Worm (Caenorhabditis elegans): Measurements from ENCODE around the gene mltn-1.

Gene mltn-1

ce11 chrII:13098175-13098574 lies 46.9 kb downstream of the mltn-1 start, which contains the start of gene col-86:
col-86 (minus strand) TSS chrII:13098275.
- TF ChIP-seq klf-2 (GFP tag; conservative IDR thresholded peaks at IDR 0.05) (no peak), ztf-23 (GFP tag; IDR thresholded peaks at IDR 0.05) (no peak), cog-1 (tag; optimal IDR thresholded peaks at IDR 0.05) (no peak), T22C8.4 (GFP tag; IDR thresholded peaks at IDR 0.05) (no peak), ref-1 (GFP tag; conservative IDR thresholded peaks at IDR 0.05) (no peak), tab-1 (GFP tag; IDR thresholded peaks at IDR 0.05) (no peak), flt-1 (GFP tag; IDR thresholded peaks at IDR 0.05) (no peak), ztf-29 (GFP tag; IDR thresholded peaks at IDR 0.05) (no peak), med-1 (GFP tag; optimal IDR thresholded peaks at IDR 0.05; ENCODE audit: insufficient read depth) (no peak)

ce11 chrII:13096345-13096744 lies 48.7 kb downstream of the mltn-1 start:
- TF ChIP-seq tab-1 (GFP tag; IDR thresholded peaks at IDR 0.05) (no peak), med-1 (GFP tag; optimal IDR thresholded peaks at IDR 0.05; ENCODE audit: insufficient read depth) (no peak), ztf-29 (GFP tag; IDR thresholded peaks at IDR 0.05) (no peak), cog-1 (tag; optimal IDR thresholded peaks at IDR 0.05) (no peak), ref-1 (GFP tag; conservative IDR thresholded peaks at IDR 0.05) (no peak), klf-2 (GFP tag; conservative IDR thresholded peaks at IDR 0.05) (no peak), T22C8.4 (GFP tag; IDR thresholded peaks at IDR 0.05) (no peak), ztf-23 (GFP tag; IDR thresholded peaks at IDR 0.05) (no peak), flt-1 (GFP tag; IDR thresholded peaks at IDR 0.05) (no peak)

- no peak for TF ChIP-seq ztf-23 (GFP tag; IDR thresholded peaks at IDR 0.05)
- no peak for TF ChIP-seq tab-1 (GFP tag; IDR thresholded peaks at IDR 0.05)
- TF ChIP-seq ref-1 (GFP tag; conservative IDR thresholded peaks at IDR 0.05), result no peak
- TF ChIP-seq flt-1 (GFP tag; IDR thresholded peaks at IDR 0.05), result no peak
- TF ChIP-seq med-1 (GFP tag; optimal IDR thresholded peaks at IDR 0.05; ENCODE audit: insufficient read depth), result no peak
- TF ChIP-seq ztf-29 (GFP tag; IDR thresholded peaks at IDR 0.05), result no peak
- no peak for TF ChIP-seq T22C8.4 (GFP tag; IDR thresholded peaks at IDR 0.05)
- no peak for TF ChIP-seq cog-1 (tag; optimal IDR thresholded peaks at IDR 0.05)
- no peak for TF ChIP-seq klf-2 (GFP tag; conservative IDR thresholded peaks at IDR 0.05)
These were observed 53.2 kb downstream of the mltn-1 start for ce11 chrII:13091857-13092256.

- TF ChIP-seq ref-1 (GFP tag; conservative IDR thresholded peaks at IDR 0.05) (no peak), med-1 (GFP tag; optimal IDR thresholded peaks at IDR 0.05; ENCODE audit: insufficient read depth) (no peak), flt-1 (GFP tag; IDR thresholded peaks at IDR 0.05) (no peak), ztf-23 (GFP tag; IDR thresholded peaks at IDR 0.05) (no peak), tab-1 (GFP tag; IDR thresholded peaks at IDR 0.05) (no peak), klf-2 (GFP tag; conservative IDR thresholded peaks at IDR 0.05) (no peak), T22C8.4 (GFP tag; IDR thresholded peaks at IDR 0.05) (no peak), ztf-29 (GFP tag; IDR thresholded peaks at IDR 0.05) (no peak), cog-1 (tag; optimal IDR thresholded peaks at IDR 0.05) (no peak)
These were observed 53.9 kb downstream of the mltn-1 start, which contains the start of gene Y81G3A.4 for ce11 chrII:13091123-13091522. Y81G3A.4 (plus strand) TSS chrII:13091423.

All from whole organism, midembryonic.